Fruit fly (Drosophila melanogaster): ENCODE measurements around the gene CG6511.

CG6511 gene

DNA sequence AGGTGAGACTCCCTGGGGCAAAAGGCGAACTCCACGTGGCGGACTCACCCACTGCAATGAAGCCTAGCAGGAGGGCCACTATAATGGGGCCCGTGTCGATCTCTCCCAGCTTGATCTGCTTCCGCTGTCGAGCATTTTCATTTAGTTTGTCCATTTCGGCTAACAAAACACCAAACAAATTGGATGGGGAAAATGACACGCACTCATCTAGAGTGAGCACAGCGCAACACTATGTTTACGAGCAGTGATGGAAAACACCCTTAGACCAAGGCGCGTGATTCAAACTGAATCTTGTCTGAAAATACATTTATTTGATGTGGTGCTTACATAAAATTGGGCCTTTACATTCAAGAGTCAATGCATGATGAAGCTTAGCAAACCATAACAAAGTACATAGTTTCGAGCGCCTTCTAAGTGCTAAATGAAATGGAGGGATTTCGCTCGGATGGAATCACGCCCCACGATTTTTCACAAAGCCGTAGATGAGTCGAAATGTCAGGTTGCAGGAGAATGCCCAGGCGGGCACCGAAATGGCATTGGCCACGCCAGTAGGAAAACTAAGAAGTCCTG lies 1.0 kb upstream of the CG6511 start, which contains the start of gene SrpRbeta (continued):
- TF ChIP-seq Gug (GFP tag; IDR thresholded peaks at IDR 0.05): no peak
- no peak for TF ChIP-seq CG7368 (GFP tag; optimal IDR thresholded peaks at IDR 0.05)
- peak; percentile 11 for TF ChIP-seq cyc (GFP tag; optimal IDR thresholded peaks at IDR 0.05)
- TF ChIP-seq CG10669 (GFP tag; optimal IDR thresholded peaks at IDR 0.05): no peak
- TF ChIP-seq net (GFP tag; optimal IDR thresholded peaks at IDR 0.05): no peak
- TF ChIP-seq CG6163 (GFP tag; IDR thresholded peaks at IDR 0.05): no peak
- no peak for TF ChIP-seq OdsH (GFP tag; optimal IDR thresholded peaks at IDR 0.05)
- no peak for TF ChIP-seq spab (GFP tag; optimal IDR thresholded peaks at IDR 0.05)
- TF ChIP-seq vri (GFP tag; optimal IDR thresholded peaks at IDR 0.05): peak; percentile 26
- TF ChIP-seq pdm3 (GFP tag; optimal IDR thresholded peaks at IDR 0.05): no peak
- TF ChIP-seq salr (GFP tag; optimal IDR thresholded peaks at IDR 0.05): no peak

- TF ChIP-seq ss (GFP tag; optimal IDR thresholded peaks at IDR 0.05) (no peak), topi (GFP tag; optimal IDR thresholded peaks at IDR 0.05) (no peak)
These were observed 4.1 kb downstream of the CG6511 start for dm6 chr3L:8725252-8725651.

dm6 chr3L:8725674-8726073 lies 4.5 kb downstream of the CG6511 start, which contains the start of gene CG43965:
TSS of gene CG43965 (minus strand) at chr3L:8725774.
- TF ChIP-seq Sox15 (GFP tag; optimal IDR thresholded peaks at IDR 0.05) (no peak), vri (GFP tag; optimal IDR thresholded peaks at IDR 0.05) (no peak), Eip93F (GFP tag; optimal IDR thresholded peaks at IDR 0.05) (no peak), CG34406 (GFP tag; optimal IDR thresholded peaks at IDR 0.05) (no peak), spab (GFP tag; optimal IDR thresholded peaks at IDR 0.05) (no peak), CG1621 (tag; optimal IDR thresholded peaks at IDR 0.05) (no peak), CG16779 (tag; optimal IDR thresholded peaks at IDR 0.05) (no peak), CG15336 (GFP tag; IDR thresholded peaks at IDR 0.05) (no peak), CG6808 (GFP tag; optimal IDR thresholded peaks at IDR 0.05) (no peak), CG10669 (GFP tag; optimal IDR thresholded peaks at IDR 0.05) (no peak), Sox102F (GFP tag; optimal IDR thresholded peaks at IDR 0.05) (no peak), Hr38 (GFP tag; optimal IDR thresholded peaks at IDR 0.05) (no peak), Met (GFP tag; optimal IDR thresholded peaks at IDR 0.05) (no peak), topi (GFP tag; optimal IDR thresholded peaks at IDR 0.05) (no peak)

- TF ChIP-seq CG16779 (tag; optimal IDR thresholded peaks at IDR 0.05): no peak
- no peak for TF ChIP-seq vri (GFP tag; optimal IDR thresholded peaks at IDR 0.05)
- TF ChIP-seq dsx (GFP tag; optimal IDR thresholded peaks at IDR 0.05; ENCODE audit: poor library complexity, severe bottlenecking): no peak
- TF ChIP-seq topi (GFP tag; optimal IDR thresholded peaks at IDR 0.05): no peak
- no peak for TF ChIP-seq CG6854 (GFP tag; optimal IDR thresholded peaks at IDR 0.05)
- no peak for TF ChIP-seq CG15336 (GFP tag; IDR thresholded peaks at IDR 0.05)
- TF ChIP-seq CG8319 (GFP tag; optimal IDR thresholded peaks at IDR 0.05): no peak
- no peak for TF ChIP-seq Hr39 (GFP tag; optimal IDR thresholded peaks at IDR 0.05)
- TF ChIP-seq esn (GFP tag; optimal IDR thresholded peaks at IDR 0.05): no peak
- TF ChIP-seq Eip78C (GFP tag): no peak
- TF ChIP-seq cyc (GFP tag; optimal IDR thresholded peaks at IDR 0.05): no peak
- no peak for TF ChIP-seq CG6808 (GFP tag; optimal IDR thresholded peaks at IDR 0.05)
- no peak for TF ChIP-seq Smox (GFP tag; optimal IDR thresholded peaks at IDR 0.05)
- TF ChIP-seq Ets96B (tag; optimal IDR thresholded peaks at IDR 0.05): no peak
- TF ChIP-seq pdm3 (GFP tag; optimal IDR thresholded peaks at IDR 0.05): no peak
- TF ChIP-seq CG7368 (GFP tag; optimal IDR thresholded peaks at IDR 0.05): no peak
- TF ChIP-seq Sox102F (GFP tag; optimal IDR thresholded peaks at IDR 0.05): no peak
- no peak for TF ChIP-seq CG32006 (GFP tag; optimal IDR thresholded peaks at IDR 0.05)
These were observed 5.3 kb downstream of the CG6511 start, which contains the start of gene Cp18 for dm6 chr3L:8726317-8726841. TSS of gene Cp18 (plus strand) at chr3L:8726791.

DNA sequence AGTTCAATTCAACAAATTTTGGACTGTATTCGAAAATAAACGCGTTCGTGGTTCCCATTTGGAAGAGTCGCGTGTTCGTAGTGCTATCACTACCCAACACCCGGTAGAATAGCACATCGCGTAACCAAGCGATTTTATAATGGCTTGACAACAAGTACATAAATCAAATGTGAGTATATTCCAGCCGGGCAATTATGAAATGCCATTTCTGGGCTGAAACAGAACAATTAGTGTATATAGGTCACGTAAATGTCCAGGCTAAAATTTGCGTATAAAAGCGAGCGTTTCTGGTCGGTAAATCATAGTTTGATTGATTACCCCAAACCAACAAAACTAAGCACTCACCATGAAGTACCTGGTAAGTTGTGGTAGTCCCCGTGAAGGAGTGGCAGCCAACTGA lies 7.1 kb downstream of the CG6511 start, which contains the start of gene Cp15:
Gene Cp15, plus strand, starts transcription at position 301 of the 400 bp plus-strand sequence.
- TF ChIP-seq CG6854 (GFP tag; optimal IDR thresholded peaks at IDR 0.05) (no peak), CG3919 (GFP tag; optimal IDR thresholded peaks at IDR 0.05) (no peak), CG11902 (GFP tag; optimal IDR thresholded peaks at IDR 0.05) (no peak)
